Fruit fly (Drosophila melanogaster): ENCODE measurements around the gene SA2.

The SA2 gene

DNA sequence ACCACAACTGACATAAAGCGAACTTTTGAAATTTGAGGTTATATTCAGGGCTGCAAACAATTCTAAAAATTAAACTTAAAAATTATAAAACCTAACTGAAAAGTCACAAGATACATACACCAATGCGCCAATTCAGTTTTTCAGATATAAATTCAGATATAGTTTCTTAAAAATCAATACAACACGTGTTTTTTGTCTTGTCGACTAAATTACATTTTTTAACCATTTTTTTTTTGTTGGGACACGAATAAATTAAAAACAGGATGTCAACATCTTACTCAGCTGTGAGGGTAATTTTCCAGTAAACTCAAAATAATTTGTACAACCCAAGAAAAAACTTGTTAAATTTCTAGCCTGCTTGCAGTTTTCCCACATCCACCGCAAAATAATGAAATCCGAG lies at the start of gene SA2:
SA2 (minus strand) TSS at position 101 of the 400 bp plus-strand sequence.
- TF ChIP-seq CG8478 (optimal IDR thresholded peaks at IDR 0.05) (no peak), CTCF (optimal IDR thresholded peaks at IDR 0.05) (no peak)

DNA sequence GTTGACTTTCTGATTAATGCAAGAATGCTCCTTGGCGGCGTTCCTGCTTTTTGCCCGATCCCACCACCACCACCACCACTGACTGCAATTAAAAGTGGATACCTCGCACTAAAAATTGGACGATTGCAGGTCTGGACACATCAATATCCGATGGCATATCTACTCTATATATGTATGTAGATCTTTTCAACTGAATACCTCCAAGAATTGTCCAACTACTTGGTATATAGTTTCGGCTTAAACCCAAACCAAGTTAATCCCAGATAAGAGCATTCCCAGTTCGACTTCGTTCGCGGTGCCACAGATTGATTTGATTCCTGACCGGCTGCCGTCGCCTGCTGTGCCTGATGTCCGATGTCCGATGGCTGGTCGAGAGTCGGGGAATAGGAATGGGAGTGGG lies 47.1 kb upstream of the SA2 start:
- no peak for TF ChIP-seq CG8478 (optimal IDR thresholded peaks at IDR 0.05)
- no peak for TF ChIP-seq CTCF (optimal IDR thresholded peaks at IDR 0.05)

dm6 chr3L:1478998-1479680 lies 41.5 kb upstream of the SA2 start:
- TF ChIP-seq CG8478 (optimal IDR thresholded peaks at IDR 0.05) (no peak), CTCF (optimal IDR thresholded peaks at IDR 0.05) (no peak)

DNA sequence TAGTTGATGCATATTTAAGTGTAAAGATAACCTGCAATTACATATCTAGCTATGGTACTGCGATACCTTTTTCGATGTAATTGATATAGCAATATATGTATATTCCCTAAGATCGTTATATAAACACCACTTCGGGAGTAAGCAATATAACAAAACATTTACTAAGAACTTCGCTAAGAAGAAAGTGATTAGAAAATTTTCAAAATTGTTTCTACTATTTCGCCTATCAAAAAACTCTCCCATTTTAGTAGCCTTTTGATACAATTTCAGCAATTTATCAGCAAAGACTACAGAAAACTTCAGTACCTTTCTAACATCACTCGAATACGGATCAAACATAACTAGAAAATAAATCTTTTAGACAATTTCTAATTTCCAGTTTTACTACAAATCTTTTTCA lies 39.6 kb upstream of the SA2 start, which contains the start of gene robl62A:
robl62A (plus strand) TSS at position 301 of the 400 bp plus-strand sequence.
- TF ChIP-seq CG8478 (optimal IDR thresholded peaks at IDR 0.05) (no peak), CTCF (optimal IDR thresholded peaks at IDR 0.05) (no peak)

- TF ChIP-seq CG8478 (optimal IDR thresholded peaks at IDR 0.05) (no peak), CTCF (optimal IDR thresholded peaks at IDR 0.05) (no peak)
Measured at dm6 chr3L:1475157-1475556, 37.5 kb upstream of the SA2 start, which contains the start of gene Ptp61F. Gene Ptp61F, minus strand, starts transcription at chr3L:1475257.

DNA sequence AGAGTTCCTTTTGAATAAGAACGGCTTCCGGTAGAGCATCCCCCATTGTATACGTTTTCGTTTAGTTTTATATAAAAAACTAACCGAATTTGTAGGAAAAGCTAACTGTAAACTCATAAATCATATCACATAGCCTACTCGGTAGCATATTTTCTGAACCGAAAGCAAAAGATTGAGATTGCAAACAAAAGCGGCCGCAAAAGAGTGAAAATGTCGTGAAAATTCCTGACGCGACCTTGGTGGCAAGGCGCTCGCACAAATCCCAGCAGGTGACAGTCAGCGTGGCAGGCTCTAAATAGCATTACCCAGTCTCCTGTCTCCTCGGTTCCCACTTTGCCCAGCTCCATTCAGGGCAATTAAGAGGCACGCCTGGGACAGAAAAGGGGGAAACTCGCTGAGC lies 34.3 kb upstream of the SA2 start, which contains the start of gene Naa30B:
Naa30B (minus strand) TSS at position 101 of the 400 bp plus-strand sequence.
- TF ChIP-seq CTCF (optimal IDR thresholded peaks at IDR 0.05) = no peak
- TF ChIP-seq CG8478 (optimal IDR thresholded peaks at IDR 0.05) = no peak

dm6 chr3L:1471037-1471436 lies 33.4 kb upstream of the SA2 start:
- TF ChIP-seq CG8478 (optimal IDR thresholded peaks at IDR 0.05) (no peak), CTCF (optimal IDR thresholded peaks at IDR 0.05) (no peak)

DNA sequence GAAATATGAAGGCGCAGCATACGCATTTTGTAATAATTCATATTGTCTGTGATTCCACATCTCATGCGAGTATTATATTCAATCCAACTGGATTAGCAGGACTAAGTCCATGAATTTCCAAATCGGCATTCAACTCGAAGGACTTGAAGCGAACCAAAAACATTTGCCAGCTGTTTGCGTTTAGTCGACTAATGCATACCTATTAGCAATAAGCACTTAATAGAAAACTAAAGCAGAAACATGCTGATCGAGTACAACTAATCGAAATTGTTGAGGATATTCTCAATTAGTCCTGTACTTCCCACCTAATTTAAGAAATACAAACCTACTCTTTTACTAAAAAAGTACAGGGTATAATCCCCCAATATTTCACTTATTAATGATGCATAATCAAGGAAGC lies 31.6 kb upstream of the SA2 start:
- TF ChIP-seq CTCF (optimal IDR thresholded peaks at IDR 0.05) (no peak), CG8478 (optimal IDR thresholded peaks at IDR 0.05) (no peak)

DNA sequence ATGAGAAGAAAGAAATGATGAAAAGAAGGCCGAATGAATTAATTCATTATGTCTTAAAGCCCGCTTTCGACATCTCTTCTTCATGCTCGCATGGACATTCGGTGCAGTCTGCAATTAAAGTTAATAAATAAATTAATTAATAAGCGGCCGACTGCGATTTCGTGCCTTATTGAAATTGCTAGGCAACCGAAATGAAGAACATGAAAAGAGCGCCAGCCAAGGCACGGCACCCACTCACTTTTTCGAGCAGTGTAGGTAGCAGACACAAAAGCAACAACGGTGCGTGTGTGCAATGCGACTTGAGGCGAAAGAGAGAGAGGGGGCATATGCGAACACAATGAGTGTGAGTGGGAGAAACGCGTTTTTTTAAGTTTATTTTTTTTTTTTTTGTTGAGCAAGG lies 26.8 kb upstream of the SA2 start:
- TF ChIP-seq CG8478 (optimal IDR thresholded peaks at IDR 0.05) (no peak), CTCF (optimal IDR thresholded peaks at IDR 0.05) (no peak)

DNA sequence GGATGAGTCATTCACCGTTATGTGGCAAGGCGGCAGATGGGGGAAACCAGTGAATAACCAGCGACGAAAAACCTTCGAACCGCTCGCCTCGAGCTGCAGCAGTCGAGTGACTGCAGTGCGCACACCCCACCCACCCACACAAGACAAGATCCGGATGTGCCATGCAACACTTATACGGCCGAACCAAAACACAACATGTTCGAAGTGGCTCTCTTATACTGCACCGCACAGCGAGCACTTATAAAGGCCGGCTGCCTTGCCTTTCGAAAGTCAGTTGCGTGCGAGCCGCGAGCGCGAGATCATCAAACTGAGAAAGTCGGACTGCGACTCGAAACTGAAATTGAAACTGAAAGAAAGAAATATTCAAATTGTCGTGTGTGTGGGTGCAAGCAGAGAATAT lies 25.9 kb upstream of the SA2 start, which contains the start of gene rho:
rho (plus strand) TSS at position 265 of the 400 bp plus-strand sequence.
- TF ChIP-seq CG8478 (optimal IDR thresholded peaks at IDR 0.05) (no peak), CTCF (optimal IDR thresholded peaks at IDR 0.05) (no peak)

dm6 chr3L:1461831-1462230 lies 24.2 kb upstream of the SA2 start:
- TF ChIP-seq CG8478 (optimal IDR thresholded peaks at IDR 0.05) = no peak
- TF ChIP-seq CTCF (optimal IDR thresholded peaks at IDR 0.05) = no peak

dm6 chr3L:1457998-1458728 lies 20.5 kb upstream of the SA2 start:
- TF ChIP-seq CTCF (optimal IDR thresholded peaks at IDR 0.05) = no peak
- TF ChIP-seq CG8478 (optimal IDR thresholded peaks at IDR 0.05) = no peak

- TF ChIP-seq CTCF (optimal IDR thresholded peaks at IDR 0.05) (no peak), CG8478 (optimal IDR thresholded peaks at IDR 0.05) (no peak)
Measured at dm6 chr3L:1457281-1457680, 19.6 kb upstream of the SA2 start.

DNA sequence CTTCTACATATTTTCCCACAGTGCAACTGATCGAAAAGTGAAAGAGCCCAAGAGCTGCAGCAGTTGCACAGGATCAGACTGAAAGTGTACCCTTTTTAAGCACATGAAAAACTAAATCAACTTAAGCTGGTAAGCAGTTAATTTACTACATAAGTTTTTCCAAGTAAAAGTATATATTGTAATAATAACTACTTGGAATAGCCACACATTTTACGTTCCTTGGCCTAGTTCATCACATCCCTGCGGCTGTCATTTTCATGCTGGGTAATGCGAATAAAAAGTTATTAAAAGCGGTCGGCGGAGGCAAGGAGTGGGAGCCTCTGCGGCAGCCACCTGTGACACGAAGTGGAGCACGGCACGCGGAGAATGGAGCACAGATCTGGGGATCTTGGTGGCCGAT lies 13.3 kb upstream of the SA2 start:
- TF ChIP-seq CG8478 (optimal IDR thresholded peaks at IDR 0.05) (no peak), CTCF (optimal IDR thresholded peaks at IDR 0.05) (no peak)

DNA sequence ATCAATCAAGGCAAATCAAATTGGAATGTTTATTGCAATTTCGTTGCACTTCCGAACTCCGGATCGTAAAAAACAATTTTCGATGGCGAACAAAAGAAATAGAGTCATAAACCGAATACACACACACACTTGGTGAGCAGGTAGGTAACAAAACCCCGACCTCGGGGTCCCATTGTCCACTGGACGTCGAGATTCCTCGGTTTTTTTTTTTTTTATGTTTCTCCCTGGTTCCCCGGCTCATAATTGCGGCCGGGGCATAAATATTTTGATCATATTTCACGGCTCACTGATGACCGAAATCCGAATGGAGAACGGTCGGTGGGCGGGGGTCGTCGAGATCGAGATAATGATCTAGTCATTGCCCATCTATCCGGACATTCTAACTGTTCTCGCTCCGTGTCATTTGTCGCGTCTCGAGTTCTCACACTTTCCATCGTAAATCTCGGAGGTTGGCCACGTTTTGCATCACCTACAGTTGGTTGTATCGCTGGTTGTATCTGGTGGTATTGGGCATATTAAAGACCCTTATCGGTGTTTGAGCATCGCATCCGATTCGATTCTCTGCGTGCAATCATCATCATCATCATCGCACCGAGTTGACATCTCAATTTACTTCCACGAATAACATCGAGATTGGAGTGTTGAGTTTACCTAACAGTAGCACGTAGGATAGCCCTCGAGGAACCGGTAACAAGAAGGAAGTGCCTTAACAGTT lies 10.3 kb upstream of the SA2 start:
- no peak for TF ChIP-seq CTCF (optimal IDR thresholded peaks at IDR 0.05)
- no peak for TF ChIP-seq CG8478 (optimal IDR thresholded peaks at IDR 0.05)

All from S2 (cell line).